Worm (Caenorhabditis elegans) whole organism, mixed stage, embryonic: ENCODE data around the gene W07G4.2.

ENCODE experiments used
- blmp-1 ChIP-seq: fragments of 150-350 bp; optimal IDR thresholded peaks from 2 replicates; lab custom pipeline; 2014; ENCODE audit warnings: missing biosample characterization, missing genetic modification characterization
- ces-1 ChIP-seq: fragments of 150-350 bp; optimal IDR thresholded peaks from 2 replicates; lab custom pipeline; 2014; ENCODE audit warnings: missing biosample characterization, missing genetic modification reagents, missing genetic modification characterization
- elt-1 ChIP-seq: sonication (generic microtip); optimal IDR thresholded peaks from 2 replicates; lab custom pipeline; 2017; ENCODE audit warnings: missing genetic modification characterization, mild to moderate bottlenecking, missing compliant biosample characterization, antibody characterized with exemption, moderate library complexity, borderline replicate concordance; ENCODE audit not compliant: insufficient read depth
- elt-3 ChIP-seq: fragments of 150-350 bp; optimal IDR thresholded peaks from 2 replicates; lab custom pipeline; 2014; ENCODE audit warnings: missing biosample characterization, missing genetic modification characterization
- hlh-1 ChIP-seq: fragments of 150-350 bp; optimal IDR thresholded peaks from 2 replicates; lab custom pipeline; 2014; ENCODE audit warnings: missing biosample characterization, missing genetic modification reagents, missing genetic modification characterization
- lin-13 ChIP-seq: fragments of 150-350 bp; optimal IDR thresholded peaks from 2 replicates; lab custom pipeline; 2014; ENCODE audit warnings: missing biosample characterization, missing genetic modification characterization
- mls-2 ChIP-seq: sonication (generic microtip); optimal IDR thresholded peaks from 2 replicates; lab custom pipeline; 2016; ENCODE audit warnings: mild to moderate bottlenecking, missing genetic modification characterization, moderate library complexity, missing compliant biosample characterization
- nhr-237 ChIP-seq: fragments of 150-350 bp; optimal IDR thresholded peaks from 2 replicates; lab custom pipeline; 2014; ENCODE audit warnings: missing biosample characterization, missing genetic modification characterization
- nhr-28 ChIP-seq: fragments of 150-350 bp; optimal IDR thresholded peaks from 2 replicates; lab custom pipeline; 2014; ENCODE audit warnings: missing biosample characterization, missing genetic modification characterization
- nhr-76 ChIP-seq: sonication (generic microtip); optimal IDR thresholded peaks from 2 replicates; lab custom pipeline; 2017; ENCODE audit warnings: missing biosample characterization, missing genetic modification characterization
- snpc-4 ChIP-seq: fragments of 150-350 bp; optimal IDR thresholded peaks from 2 replicates; lab custom pipeline; 2014; ENCODE audit warnings: missing biosample characterization, missing genetic modification characterization
- unc-39 ChIP-seq: fragments of 150-350 bp; optimal IDR thresholded peaks from 2 replicates; lab custom pipeline; 2014; ENCODE audit warnings: missing biosample characterization, missing genetic modification characterization
- zip-8 ChIP-seq: fragments of 150-350 bp; optimal IDR thresholded peaks from 2 replicates; lab custom pipeline; 2014; ENCODE audit warnings: missing biosample characterization, missing genetic modification characterization

ce11 chrV:13021540-13021939, 14.8 kb downstream of the W07G4.2 start:
- TF ChIP-seq mls-2 (tag; lab: Kevin White, UChicago): no peak
- no peak for TF ChIP-seq nhr-28 (tag; lab: Kevin White, UChicago)
- no peak for TF ChIP-seq nhr-76 (tag; lab: Kevin White, UChicago)
- no peak for TF ChIP-seq ces-1 (GFP tag; lab: Kevin White, UChicago)
- no peak for TF ChIP-seq snpc-4 (tag; lab: Kevin White, UChicago)
- no peak for TF ChIP-seq blmp-1 (tag; lab: Kevin White, UChicago)
- no peak for TF ChIP-seq elt-3 (tag; lab: Kevin White, UChicago)
- TF ChIP-seq lin-13 (tag; lab: Kevin White, UChicago): no peak
- no peak for TF ChIP-seq hlh-1 (tag; lab: Kevin White, UChicago)
- no peak for TF ChIP-seq elt-1 (tag; lab: Kevin White, UChicago)
- no peak for TF ChIP-seq nhr-237 (tag; lab: Kevin White, UChicago)
- no peak for TF ChIP-seq zip-8
- TF ChIP-seq unc-39 (tag; lab: Kevin White, UChicago): no peak
